Worm (Caenorhabditis elegans) whole organism, L1 larva: ENCODE measurements around the gene Y53F4B.27.

Experiments used
- C04F5.9 ChIP-seq: sonication (generic microtip); optimal IDR thresholded peaks from 2 replicates; lab custom pipeline; 2016; ENCODE audit warnings: missing genetic modification characterization, missing compliant biosample characterization
- Y116A8C.19 ChIP-seq: sonication (generic microtip); optimal IDR thresholded peaks from 2 replicates; lab custom pipeline; 2016; ENCODE audit warnings: missing compliant biosample characterization, missing genetic modification characterization, borderline replicate concordance
- ama-1 ChIP-seq: fragments of 150-350 bp; optimal IDR thresholded peaks from 2 replicates; lab custom pipeline; 2014
- blmp-1 ChIP-seq: fragments of 150-350 bp; optimal IDR thresholded peaks from 2 replicates; lab custom pipeline; 2014; ENCODE audit warnings: missing biosample characterization, missing genetic modification characterization
- ceh-82 ChIP-seq, 3 experiments: fragments of 150-350 bp in 1 of 3; sonication (generic microtip) in 2 of 3; optimal IDR thresholded peaks; 2 replicates each; lab custom pipeline; 2014 to 2017; ENCODE audit warnings: missing biosample characterization in 3 of 3, missing genetic modification characterization in 3 of 3
- ceh-88 ChIP-seq: fragments of 200-800 bp; sonication (Bioruptor generic); IDR thresholded peaks from 2 replicates; pipeline ENCODE4 v1.3.6; 2022; ENCODE audit warnings: missing genetic modification characterization, missing compliant biosample characterization
- dpl-1 ChIP-seq, 3 experiments: fragments of 150-350 bp in 2 of 3; sonication (generic microtip) in 1 of 3; optimal IDR thresholded peaks; 2 replicates each; lab custom pipeline; 2014 to 2017; ENCODE audit warnings: missing biosample characterization in 3 of 3, missing genetic modification characterization in 3 of 3, missing genetic modification reagents in 3 of 3
- dsc-1 ChIP-seq: sonication (generic microtip); optimal IDR thresholded peaks from 2 replicates; lab custom pipeline; 2016; ENCODE audit warnings: mild to moderate bottlenecking, missing genetic modification characterization, missing compliant biosample characterization
- efl-1 ChIP-seq, 4 experiments: fragments of 150-350 bp; optimal IDR thresholded peaks in 3 of 4; peaks in 1 of 4; 1 replicate in 1 of 4; 2 replicates in 3 of 4; lab custom pipeline; 2014; ENCODE audit warnings: missing biosample characterization in 2 of 4, missing genetic modification characterization in 2 of 4, missing genetic modification reagents in 2 of 4
- efl-3 ChIP-seq: fragments of 200-800 bp; sonication (Bioruptor generic); optimal IDR thresholded peaks from 2 replicates; lab custom pipeline; 2018; ENCODE audit warnings: mild to moderate bottlenecking, missing genetic modification characterization, missing compliant biosample characterization
- egl-13 ChIP-seq: sonication (generic microtip); optimal IDR thresholded peaks from 2 replicates; lab custom pipeline; 2016; ENCODE audit warnings: missing genotype, missing genetic modification reagents, missing genetic modification characterization, missing compliant biosample characterization
- elt-2 ChIP-seq: sonication (generic microtip); optimal IDR thresholded peaks from 2 replicates; lab custom pipeline; 2016; ENCODE audit warnings: missing genetic modification characterization, mild to moderate bottlenecking, inconsistent platforms, missing compliant biosample characterization, missing genetic modification reagents
- fkh-10 ChIP-seq: sonication (generic microtip); optimal IDR thresholded peaks from 2 replicates; lab custom pipeline; 2017; ENCODE audit warnings: missing biosample characterization, missing genetic modification reagents, missing genetic modification characterization
- fkh-4 ChIP-seq: sonication (generic microtip); optimal IDR thresholded peaks from 2 replicates; lab custom pipeline; 2016; ENCODE audit warnings: missing compliant biosample characterization, missing genetic modification characterization, borderline replicate concordance
- fkh-8 ChIP-seq: sonication (generic microtip); optimal IDR thresholded peaks from 2 replicates; lab custom pipeline; 2016; ENCODE audit warnings: mild to moderate bottlenecking, missing genetic modification characterization, missing compliant biosample characterization
- fos-1 ChIP-seq: fragments of 150-350 bp; optimal IDR thresholded peaks from 2 replicates; lab custom pipeline; 2014; ENCODE audit warnings: missing biosample characterization, missing genetic modification characterization
- grh-1 ChIP-seq: fragments of 200-800 bp; sonication (Bioruptor generic); IDR thresholded peaks from 2 replicates; pipeline ENCODE4 v1.3.6; 2022; ENCODE audit warnings: missing genetic modification reagents, missing genetic modification characterization, missing compliant biosample characterization
- hpl-2 ChIP-seq: fragments of 150-350 bp; optimal IDR thresholded peaks from 2 replicates; lab custom pipeline; 2014; ENCODE audit warnings: missing biosample characterization, missing genetic modification reagents, missing genetic modification characterization
- isw-1 ChIP-seq: fragments of 200-800 bp; sonication (Bioruptor generic); IDR thresholded peaks from 2 replicates; pipeline ENCODE4 v1.3.6; 2022; ENCODE audit warnings: missing genetic modification characterization, missing compliant biosample characterization
- jun-1 ChIP-seq: fragments of 150-350 bp; optimal IDR thresholded peaks from 2 replicates; lab custom pipeline; 2014; ENCODE audit warnings: missing biosample characterization, missing genetic modification reagents, missing genetic modification characterization
- lin-14 ChIP-seq: fragments of 200-800 bp; sonication (Bioruptor generic); optimal IDR thresholded peaks from 2 replicates; lab custom pipeline; 2018; ENCODE audit warnings: mild to moderate bottlenecking, missing genetic modification characterization, moderate library complexity, missing compliant biosample characterization
- lin-15B ChIP-seq: fragments of 150-350 bp; sonication (generic microtip); optimal IDR thresholded peaks from 3 replicates; lab custom pipeline; 2014; ENCODE audit warnings: missing biosample characterization, missing genetic modification characterization
- lin-35 ChIP-seq, 2 experiments: fragments of 150-350 bp; optimal IDR thresholded peaks; 2 replicates each; lab custom pipeline; 2014; ENCODE audit warnings: missing biosample characterization in 2 of 2, missing genetic modification characterization in 2 of 2, missing genetic modification reagents in 2 of 2
- lin-39 ChIP-seq: fragments of 150-350 bp; optimal IDR thresholded peaks from 2 replicates; lab custom pipeline; 2014; ENCODE audit warnings: missing biosample characterization, missing genetic modification reagents, missing genetic modification characterization
- lir-3 ChIP-seq: sonication (generic microtip); optimal IDR thresholded peaks from 2 replicates; lab custom pipeline; 2016; ENCODE audit warnings: mild to moderate bottlenecking, missing genetic modification characterization, moderate library complexity, missing compliant biosample characterization; ENCODE audit not compliant: poor library complexity
- lsy-2 ChIP-seq, 2 experiments: fragments of 150-350 bp; optimal IDR thresholded peaks; 2 replicates each; lab custom pipeline; 2014; ENCODE audit warnings: missing biosample characterization in 2 of 2, missing genetic modification characterization in 2 of 2
- mdl-1 ChIP-seq, 2 experiments: fragments of 150-350 bp; optimal IDR thresholded peaks; 2 replicates each; lab custom pipeline; 2014 to 2017; ENCODE audit warnings: missing biosample characterization in 2 of 2, missing genetic modification characterization in 2 of 2, inconsistent platforms in 1 of 2
- mef-2 ChIP-seq: fragments of 150-350 bp; optimal IDR thresholded peaks from 2 replicates; lab custom pipeline; 2014; ENCODE audit warnings: missing biosample characterization, missing genetic modification characterization
- mep-1 ChIP-seq: fragments of 150-350 bp; optimal IDR thresholded peaks from 2 replicates; lab custom pipeline; 2014; ENCODE audit warnings: missing biosample characterization, missing genetic modification characterization
- nhr-47 ChIP-seq: sonication (generic microtip); optimal IDR thresholded peaks from 2 replicates; lab custom pipeline; 2016; ENCODE audit warnings: mild to moderate bottlenecking, missing genetic modification characterization, moderate library complexity, missing compliant biosample characterization
- nhr-71 ChIP-seq: sonication (generic microtip); optimal IDR thresholded peaks from 2 replicates; lab custom pipeline; 2016; ENCODE audit warnings: mild to moderate bottlenecking, missing genetic modification characterization, moderate library complexity, missing compliant biosample characterization
- skn-1 ChIP-seq: fragments of 150-350 bp; optimal IDR thresholded peaks from 2 replicates; lab custom pipeline; 2014; ENCODE audit warnings: missing biosample characterization, missing genetic modification characterization
- snu-23 ChIP-seq: sonication (generic microtip); optimal IDR thresholded peaks from 2 replicates; lab custom pipeline; 2016; ENCODE audit warnings: missing genetic modification characterization, missing compliant biosample characterization
- sox-4 ChIP-seq: sonication (generic microtip); optimal IDR thresholded peaks from 2 replicates; lab custom pipeline; 2016; ENCODE audit warnings: missing genetic modification characterization, missing compliant biosample characterization
- sup-37 ChIP-seq: fragments of 200-800 bp; sonication (Bioruptor generic); optimal IDR thresholded peaks from 2 replicates; lab custom pipeline; 2018; ENCODE audit warnings: mild to moderate bottlenecking, missing genetic modification characterization, missing compliant biosample characterization
- swsn-7 ChIP-seq: sonication (generic microtip); optimal IDR thresholded peaks from 2 replicates; lab custom pipeline; 2016; ENCODE audit warnings: missing genetic modification characterization, missing compliant biosample characterization
- unc-30 ChIP-seq: sonication (generic microtip); optimal IDR thresholded peaks from 2 replicates; lab custom pipeline; 2017; ENCODE audit warnings: missing biosample characterization, missing genetic modification characterization
- unc-62 ChIP-seq: fragments of 150-350 bp; optimal IDR thresholded peaks from 2 replicates; lab custom pipeline; 2014; ENCODE audit warnings: missing biosample characterization, missing genetic modification reagents, missing genetic modification characterization
- xbp-1 ChIP-seq: sonication (generic microtip); optimal IDR thresholded peaks from 2 replicates; lab custom pipeline; 2016; ENCODE audit warnings: missing genetic modification characterization, missing compliant biosample characterization
- zag-1 ChIP-seq: fragments of 150-350 bp; optimal IDR thresholded peaks from 2 replicates; lab custom pipeline; 2014; ENCODE audit warnings: missing biosample characterization, missing genetic modification characterization
- zip-4 ChIP-seq: fragments of 200-800 bp; sonication (Bioruptor generic); optimal IDR thresholded peaks from 2 replicates; lab custom pipeline; 2018; ENCODE audit warnings: mild to moderate bottlenecking, missing genetic modification characterization, moderate library complexity, missing compliant biosample characterization
- ztf-4 ChIP-seq: fragments of 150-350 bp; optimal IDR thresholded peaks from 2 replicates; lab custom pipeline; 2014; ENCODE audit warnings: missing biosample characterization, missing genetic modification characterization

Y53F4B.27 gene

ce11 chrII:15185289-15185688, 39.6 kb downstream of the Y53F4B.27 start, which contains the start of gene gst-35:
gst-35 (minus strand) TSS chrII:15185389.
- no peak for TF ChIP-seq ceh-88 (GFP tag; lab: Robert Waterston, UW)
- peak; percentile 49 for TF ChIP-seq skn-1 (tag; lab: Kevin White, UChicago)

ce11 chrII:15189956-15190355, 44.3 kb downstream of the Y53F4B.27 start:
- TF ChIP-seq efl-1 (optimal IDR thresholded peaks at IDR 0.05; lab: Kevin White, UChicago) = peak; percentile 35 to 41
- peak; percentile 14 to 84 for TF ChIP-seq efl-1 (GFP tag; optimal IDR thresholded peaks at IDR 0.05 in 1 of 2; lab: Kevin White, UChicago)
- TF ChIP-seq lin-15B (tag; lab: Kevin White, UChicago) = no peak
- TF ChIP-seq zag-1 = no peak
- TF ChIP-seq mdl-1 (tag; optimal IDR thresholded peaks at IDR 0.05; lab: Kevin White, UChicago) = peak in 1 of 2 experiments; percentile 39
- peak; percentile 28 for TF ChIP-seq mep-1 (tag; lab: Kevin White, UChicago)
- TF ChIP-seq fkh-8 (tag; lab: Kevin White, UChicago) = peak; percentile 79
- TF ChIP-seq fos-1 = peak; percentile 12
- TF ChIP-seq swsn-7 = peak; percentile 48
- peak; percentile 48 for TF ChIP-seq nhr-47
- TF ChIP-seq lsy-2 (tag; optimal IDR thresholded peaks at IDR 0.05; lab: Kevin White, UChicago) = peak; percentile 19 to 29
- no peak for TF ChIP-seq zip-4 (GFP tag; lab: Kevin White, UChicago)
- TF ChIP-seq fkh-10 (GFP tag; lab: Kevin White, UChicago) = peak; percentile 47
- TF ChIP-seq dpl-1 (GFP tag; optimal IDR thresholded peaks at IDR 0.05; lab: Kevin White, UChicago) = peak in 1 of 3 experiments; percentile 13
- TF ChIP-seq unc-30 = no peak
- TF ChIP-seq lin-39 (tag; lab: Kevin White, UChicago) = no peak
- TF ChIP-seq dsc-1 (tag; lab: Kevin White, UChicago) = peak; percentile 13
- peak; percentile 29 for TF ChIP-seq snu-23 (GFP tag; lab: Kevin White, UChicago)
- TF ChIP-seq efl-3 = no peak
- TF ChIP-seq hpl-2 (GFP tag; lab: Kevin White, UChicago) = no peak
- no peak for TF ChIP-seq grh-1 (GFP tag; lab: Robert Waterston, UW)
- TF ChIP-seq jun-1 (tag; lab: Kevin White, UChicago) = no peak
- TF ChIP-seq ztf-4 = no peak
- TF ChIP-seq lin-35 (GFP tag; optimal IDR thresholded peaks at IDR 0.05; lab: Kevin White, UChicago) = peak in 1 of 2 experiments; percentile 41
- no peak for TF ChIP-seq C04F5.9 (tag; lab: Kevin White, UChicago)
- peak; percentile 29 for TF ChIP-seq isw-1 (GFP tag; lab: Robert Waterston, UW)
- TF ChIP-seq ceh-82 (tag; optimal IDR thresholded peaks at IDR 0.05; lab: Kevin White, UChicago) = peak in 2 of 3 experiments; percentile 28 to 50
- no peak for TF ChIP-seq sup-37 (GFP tag; lab: Kevin White, UChicago)
- TF ChIP-seq Y116A8C.19 (tag; lab: Kevin White, UChicago) = no peak
- no peak for TF ChIP-seq xbp-1
- TF ChIP-seq unc-62 (GFP tag; lab: Kevin White, UChicago) = no peak
- no peak for TF ChIP-seq ama-1 (lab: Kevin White, UChicago)
- peak; percentile 57 for TF ChIP-seq egl-13 (tag; lab: Kevin White, UChicago)
- no peak for TF ChIP-seq blmp-1
- peak; percentile 80 for TF ChIP-seq lin-14 (GFP tag; lab: Kevin White, UChicago)
- TF ChIP-seq fkh-4 (tag; lab: Kevin White, UChicago) = no peak
- peak; percentile 47 for TF ChIP-seq nhr-71 (tag; lab: Kevin White, UChicago)

- TF ChIP-seq lir-3 (tag; lab: Kevin White, UChicago) = no peak
- TF ChIP-seq sox-4 (tag; lab: Kevin White, UChicago) = no peak
- TF ChIP-seq swsn-7 = no peak
- TF ChIP-seq skn-1 (tag; lab: Kevin White, UChicago) = no peak
- peak; percentile 66 for TF ChIP-seq elt-2
- no peak for TF ChIP-seq nhr-47
- no peak for TF ChIP-seq mef-2 (tag; lab: Kevin White, UChicago)
Observed at ce11 chrII:15190971-15191370, 45.3 kb downstream of the Y53F4B.27 start.
